Worm (Caenorhabditis elegans) whole organism, L2 larva: ENCODE results near the gene Y73C8C.10.

Experiments
- elt-3 ChIP-seq: sonication (generic microtip); optimal IDR thresholded peaks from 2 replicates; lab custom pipeline; 2017; ENCODE audit warnings: missing biosample characterization, missing genetic modification characterization
- gmeb-1 ChIP-seq: fragments of 150-350 bp; optimal IDR thresholded peaks from 2 replicates; lab custom pipeline; 2014; ENCODE audit warnings: missing biosample characterization, missing genetic modification characterization
- mab-5 ChIP-seq: fragments of 150-350 bp; optimal IDR thresholded peaks from 2 replicates; lab custom pipeline; 2014; ENCODE audit warnings: missing biosample characterization, missing genetic modification characterization
- nhr-11 ChIP-seq: fragments of 150-350 bp; optimal IDR thresholded peaks from 2 replicates; lab custom pipeline; 2014; ENCODE audit warnings: missing biosample characterization, missing genetic modification characterization
- nhr-12 ChIP-seq: fragments of 150-350 bp; optimal IDR thresholded peaks from 2 replicates; lab custom pipeline; 2014; ENCODE audit warnings: missing biosample characterization, missing genetic modification characterization
- nhr-25 ChIP-seq: fragments of 150-350 bp; sonication (generic microtip); optimal IDR thresholded peaks from 3 replicates; lab custom pipeline; 2014; ENCODE audit warnings: missing biosample characterization, missing genetic modification characterization
- snpc-4 ChIP-seq: fragments of 150-350 bp; optimal IDR thresholded peaks from 2 replicates; lab custom pipeline; 2014; ENCODE audit warnings: missing biosample characterization, missing genetic modification characterization
- ztf-11 ChIP-seq: sonication (generic microtip); optimal IDR thresholded peaks from 2 replicates; lab custom pipeline; 2017; ENCODE audit warnings: missing biosample characterization, missing genetic modification characterization

- TF ChIP-seq mab-5 (tag; lab: Kevin White, UChicago) = no peak
- no peak for TF ChIP-seq snpc-4
- TF ChIP-seq gmeb-1 (tag; lab: Kevin White, UChicago) = no peak
- TF ChIP-seq ztf-11 = no peak
- TF ChIP-seq elt-3 (tag; lab: Kevin White, UChicago) = no peak
- TF ChIP-seq nhr-25 (tag; lab: Kevin White, UChicago) = no peak
- no peak for TF ChIP-seq nhr-12 (tag; lab: Kevin White, UChicago)
- TF ChIP-seq nhr-11 (tag; lab: Kevin White, UChicago) = no peak
These were observed 27.0 kb downstream of the Y73C8C.10 start for ce11 chrV:3100527-3100926.
